Worm (Caenorhabditis elegans) whole organism, L4 larva: ENCODE measurements around the gene dpy-7.
A peak's percentile ranks its signal among the peaks of the same experiment; 100 is the strongest.

Experiments
- D1046.2 ChIP-seq: fragments of 200-800 bp; sonication (Bioruptor generic); IDR thresholded peaks from 2 replicates; pipeline ENCODE4 v1.3.6; 2022; ENCODE audit warnings: missing genetic modification characterization, missing compliant biosample characterization
- F49E8.2 ChIP-seq: sonication (generic microtip); optimal IDR thresholded peaks from 2 replicates; lab custom pipeline; 2016; ENCODE audit warnings: missing compliant biosample characterization, mild to moderate bottlenecking, missing genetic modification characterization, borderline replicate concordance
- R02D3.7 ChIP-seq: fragments of 150-350 bp; sonication (generic microtip); optimal IDR thresholded peaks from 3 replicates; lab custom pipeline; 2014; ENCODE audit warnings: missing biosample characterization, missing genetic modification characterization
- Y105C5A.15 ChIP-seq: fragments of 200-800 bp; sonication (Bioruptor generic); IDR thresholded peaks from 2 replicates; pipeline ENCODE4 v1.3.6; 2022; ENCODE audit warnings: missing genetic modification characterization, missing compliant biosample characterization
- Y5F2A.4 ChIP-seq: fragments of 200-800 bp; sonication (Bioruptor generic); optimal IDR thresholded peaks from 2 replicates; lab custom pipeline; 2018; ENCODE audit warnings: mild to moderate bottlenecking, missing genetic modification characterization, missing compliant biosample characterization
- ZK546.5 ChIP-seq, 2 experiments: sonication (generic microtip); optimal IDR thresholded peaks; 2 replicates each; lab custom pipeline; 2017; ENCODE audit warnings: missing biosample characterization in 2 of 2, missing genetic modification characterization in 2 of 2
- aha-1 ChIP-seq: fragments of 150-350 bp; peaks from one replicate; lab custom pipeline; 2014; ENCODE audit warnings: missing biosample characterization, missing genetic modification characterization
- ceh-28 ChIP-seq: fragments of 150-350 bp; optimal IDR thresholded peaks from 2 replicates; lab custom pipeline; 2014; ENCODE audit warnings: missing biosample characterization, missing genetic modification reagents, missing genetic modification characterization
- ceh-82 ChIP-seq: sonication (generic microtip); optimal IDR thresholded peaks from 2 replicates; lab custom pipeline; 2017; ENCODE audit warnings: missing biosample characterization, missing genetic modification characterization
- daf-12 ChIP-seq: fragments of 150-350 bp; optimal IDR thresholded peaks from 2 replicates; lab custom pipeline; 2014; ENCODE audit warnings: missing biosample characterization, missing genetic modification reagents, missing genetic modification characterization
- dmd-6 ChIP-seq: fragments of 200-800 bp; sonication (Bioruptor generic); IDR thresholded peaks from 2 replicates; pipeline ENCODE4 v1.3.6; 2022; ENCODE audit warnings: missing genetic modification reagents, missing genetic modification characterization, missing compliant biosample characterization
- dve-1 ChIP-seq: sonication (generic microtip); optimal IDR thresholded peaks from 2 replicates; lab custom pipeline; 2017; ENCODE audit warnings: antibody characterized with exemption, mild to moderate bottlenecking, missing genetic modification characterization, missing compliant biosample characterization; ENCODE audit not compliant: insufficient read depth
- egl-27 ChIP-seq: sonication (generic microtip); optimal IDR thresholded peaks from 3 replicates; lab custom pipeline; 2017; ENCODE audit warnings: missing biosample characterization, missing genetic modification reagents, missing genetic modification characterization
- fkh-10 ChIP-seq: fragments of 150-350 bp; optimal IDR thresholded peaks from 2 replicates; lab custom pipeline; 2014; ENCODE audit warnings: missing biosample characterization, missing genetic modification reagents, missing genetic modification characterization
- hif-1 ChIP-seq, 2 experiments: sonication (generic microtip); optimal IDR thresholded peaks; 2 replicates each; lab custom pipeline; 2016 to 2017; ENCODE audit warnings: missing compliant biosample characterization in 2 of 2, missing genetic modification characterization in 2 of 2, missing genetic modification reagents in 2 of 2, missing genotype in 2 of 2, mild to moderate bottlenecking in 1 of 2
- hlh-11 ChIP-seq: fragments of 200-800 bp; sonication (Bioruptor generic); optimal IDR thresholded peaks from 2 replicates; lab custom pipeline; 2018; ENCODE audit warnings: mild to moderate bottlenecking, missing genetic modification characterization, missing compliant biosample characterization
- hlh-30 ChIP-seq: sonication (generic microtip); optimal IDR thresholded peaks from 2 replicates; lab custom pipeline; 2017; ENCODE audit warnings: antibody characterized with exemption, mild to moderate bottlenecking, missing genetic modification characterization, missing compliant biosample characterization; ENCODE audit not compliant: insufficient read depth
- hmg-1.1 ChIP-seq: fragments of 200-800 bp; sonication (Bioruptor generic); IDR thresholded peaks from 2 replicates; pipeline ENCODE4 v1.3.6; 2022; ENCODE audit warnings: missing genetic modification reagents, missing genetic modification characterization, missing compliant biosample characterization
- jun-1 ChIP-seq: fragments of 150-350 bp; optimal IDR thresholded peaks from 2 replicates; lab custom pipeline; 2014; ENCODE audit warnings: missing biosample characterization, missing genetic modification reagents, missing genetic modification characterization
- lim-7 ChIP-seq: fragments of 200-800 bp; sonication (Bioruptor generic); IDR thresholded peaks from 2 replicates; pipeline ENCODE4 v1.3.6; 2022; ENCODE audit warnings: missing genetic modification characterization, missing compliant biosample characterization
- lin-15B ChIP-seq: fragments of 150-350 bp; sonication (generic microtip); optimal IDR thresholded peaks from 3 replicates; lab custom pipeline; 2014; ENCODE audit warnings: missing biosample characterization, missing genetic modification characterization
- lsy-2 ChIP-seq, 2 experiments: fragments of 150-350 bp in 1 of 2; sonication (generic microtip) in 1 of 2; optimal IDR thresholded peaks; 2 replicates each; lab custom pipeline; 2014 to 2017; ENCODE audit warnings: missing biosample characterization in 2 of 2, missing genetic modification characterization in 2 of 2
- mdl-1 ChIP-seq, 2 experiments: fragments of 150-350 bp in 1 of 2; sonication (generic microtip) in 1 of 2; optimal IDR thresholded peaks; 2 replicates each; lab custom pipeline; 2014 to 2017; ENCODE audit warnings: missing biosample characterization in 2 of 2, missing genetic modification characterization in 2 of 2
- nhr-102 ChIP-seq: sonication (generic microtip); optimal IDR thresholded peaks from 2 replicates; lab custom pipeline; 2016; ENCODE audit warnings: mild to moderate bottlenecking, missing genetic modification characterization, moderate library complexity, missing compliant biosample characterization
- nhr-11 ChIP-seq: fragments of 150-350 bp; optimal IDR thresholded peaks from 2 replicates; lab custom pipeline; 2014; ENCODE audit warnings: missing biosample characterization, missing genetic modification characterization
- nhr-237 ChIP-seq: sonication (generic microtip); optimal IDR thresholded peaks from 2 replicates; lab custom pipeline; 2017; ENCODE audit warnings: missing biosample characterization, missing genetic modification characterization
- nhr-28 ChIP-seq: fragments of 150-350 bp; optimal IDR thresholded peaks from 2 replicates; lab custom pipeline; 2014; ENCODE audit warnings: missing biosample characterization, missing genetic modification characterization
- nhr-76 ChIP-seq: fragments of 150-350 bp; optimal IDR thresholded peaks from 2 replicates; lab custom pipeline; 2014; ENCODE audit warnings: missing biosample characterization, missing genetic modification characterization
- pha-4 ChIP-seq, 2 experiments: fragments of 150-350 bp in 1 of 2; fragments of 200-800 bp in 1 of 2; sonication (Bioruptor generic) in 1 of 2; IDR thresholded peaks in 1 of 2; optimal IDR thresholded peaks in 1 of 2; 2 replicates each; pipeline versions ENCODE4 v1.3.6 to Lab custom; 2014 to 2022; ENCODE audit warnings: missing genetic modification characterization in 2 of 2, missing genetic modification reagents in 2 of 2, missing biosample characterization in 1 of 2, missing compliant biosample characterization in 1 of 2
- php-3 ChIP-seq: fragments of 200-800 bp; sonication (Bioruptor generic); IDR thresholded peaks from 2 replicates; pipeline ENCODE4 v1.3.6; 2022; ENCODE audit warnings: missing genetic modification reagents, missing genetic modification characterization, missing compliant biosample characterization
- pqm-1 ChIP-seq: sonication (generic microtip); optimal IDR thresholded peaks from 2 replicates; lab custom pipeline; 2017; ENCODE audit warnings: missing biosample characterization, missing genetic modification characterization
- sdz-12 ChIP-seq: fragments of 200-800 bp; sonication (Bioruptor generic); optimal IDR thresholded peaks from 2 replicates; lab custom pipeline; 2018; ENCODE audit warnings: mild to moderate bottlenecking, missing genetic modification characterization, missing compliant biosample characterization
- set-16 ChIP-seq: fragments of 200-800 bp; sonication (Bioruptor generic); IDR thresholded peaks from 2 replicates; pipeline ENCODE4 v1.3.6; 2022; ENCODE audit warnings: missing genetic modification reagents, missing genetic modification characterization, missing compliant biosample characterization
- skn-1 ChIP-seq: fragments of 150-350 bp; optimal IDR thresholded peaks from 2 replicates; lab custom pipeline; 2014; ENCODE audit warnings: missing biosample characterization, missing genetic modification characterization
- snpc-1.2 ChIP-seq: fragments of 200-800 bp; sonication (Bioruptor generic); IDR thresholded peaks from 2 replicates; pipeline ENCODE4 v1.3.6; 2022; ENCODE audit warnings: missing genetic modification reagents, missing genetic modification characterization, missing compliant biosample characterization
- snpc-4 ChIP-seq: fragments of 150-350 bp; optimal IDR thresholded peaks from 2 replicates; lab custom pipeline; 2014; ENCODE audit warnings: missing biosample characterization, missing genetic modification characterization
- spr-1 ChIP-seq: sonication (generic microtip); optimal IDR thresholded peaks from 2 replicates; lab custom pipeline; 2016; ENCODE audit warnings: mild to moderate bottlenecking, missing genetic modification characterization, missing compliant biosample characterization
- spr-3 ChIP-seq: fragments of 200-800 bp; sonication (Bioruptor generic); optimal IDR thresholded peaks from 2 replicates; lab custom pipeline; 2018; ENCODE audit warnings: mild to moderate bottlenecking, missing genetic modification characterization, missing compliant biosample characterization
- tag-97 ChIP-seq: fragments of 200-800 bp; sonication (Bioruptor generic); IDR thresholded peaks from 2 replicates; pipeline ENCODE4 v1.3.6; 2022; ENCODE audit warnings: missing genetic modification characterization, missing compliant biosample characterization
- tra-1 ChIP-seq: fragments of 200-800 bp; sonication (Bioruptor generic); IDR thresholded peaks from 2 replicates; pipeline ENCODE4 v1.3.6; 2022; ENCODE audit warnings: missing genetic modification reagents, missing genetic modification characterization, missing compliant biosample characterization
- unc-62 ChIP-seq, 3 experiments: fragments of 150-350 bp in 1 of 3; sonication (generic microtip); optimal IDR thresholded peaks in 2 of 3; peaks in 1 of 3; 1 replicate in 1 of 3; 2 replicates in 2 of 3; lab custom pipeline; 2014 to 2017; ENCODE audit warnings: missing biosample characterization in 3 of 3, missing genetic modification characterization in 3 of 3, missing genetic modification reagents in 3 of 3, missing genotype in 1 of 3
- vab-7 ChIP-seq: fragments of 200-800 bp; sonication (Bioruptor generic); IDR thresholded peaks from 2 replicates; pipeline ENCODE4 v1.3.6; 2022; ENCODE audit warnings: missing genetic modification reagents, missing genetic modification characterization, missing compliant biosample characterization
- zfp-2 ChIP-seq: sonication (generic microtip); optimal IDR thresholded peaks from 2 replicates; lab custom pipeline; 2016; ENCODE audit warnings: mild to moderate bottlenecking, missing genetic modification characterization, missing compliant biosample characterization

The dpy-7 gene

DNA sequence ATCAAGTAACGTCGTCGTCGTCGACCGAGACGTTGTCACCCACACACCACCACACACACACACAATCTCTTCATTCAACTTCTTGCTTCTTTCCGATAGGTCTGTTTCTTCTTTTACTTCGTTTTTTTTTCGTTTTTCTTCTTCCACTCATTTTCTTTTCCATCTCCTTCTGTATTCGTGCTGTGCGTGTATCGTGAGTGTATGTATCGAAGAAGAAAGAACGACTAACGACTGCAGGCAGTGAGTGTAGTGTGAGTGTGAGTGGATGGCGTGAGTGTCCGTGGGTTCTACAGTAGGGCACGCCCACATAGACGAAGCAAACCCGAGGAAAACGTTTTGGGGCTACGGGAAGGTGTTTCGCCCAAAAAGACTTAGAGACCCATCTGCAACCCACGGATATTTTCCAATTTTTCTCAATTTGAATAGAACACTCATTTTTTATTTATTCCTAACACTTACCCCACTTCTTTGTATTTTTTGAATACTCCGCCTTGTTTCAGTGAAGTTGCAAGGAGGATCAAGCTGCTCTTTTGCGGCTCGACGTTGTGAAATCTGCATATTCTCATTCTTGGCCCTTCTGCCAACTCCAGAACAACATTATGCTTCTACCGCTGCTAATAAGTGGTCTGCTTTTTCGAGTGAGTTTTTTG, 48.1 kb upstream of the dpy-7 start, which contains the start of gene adt-2 (continued):
- TF ChIP-seq fkh-10 (GFP tag; lab: Kevin White, UChicago) (no peak), nhr-28 (tag; lab: Kevin White, UChicago) (peak; percentile 77), snpc-1.2 (GFP tag; lab: Robert Waterston, UW) (no peak), snpc-4 (tag; lab: Kevin White, UChicago) (no peak), sdz-12 (GFP tag; lab: Kevin White, UChicago) (no peak)

DNA sequence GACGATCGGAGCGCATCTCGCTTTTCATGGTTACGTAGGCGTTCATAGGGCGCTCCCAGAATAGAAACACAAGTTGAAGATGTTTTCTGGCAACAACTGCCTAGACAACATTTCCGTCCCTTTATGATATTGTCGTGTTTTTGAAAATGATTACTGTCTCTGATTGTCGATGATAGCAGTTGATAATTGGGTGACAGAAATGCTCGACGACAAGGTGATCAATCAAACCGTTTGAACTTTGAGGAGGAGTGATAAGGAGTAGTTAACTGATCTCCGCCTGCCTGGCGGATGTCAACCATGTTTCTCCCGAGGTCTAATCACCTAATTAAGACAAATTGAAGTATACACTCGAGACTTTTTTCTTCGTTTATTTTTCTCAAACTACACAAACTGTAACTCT, 46.3 kb upstream of the dpy-7 start:
- TF ChIP-seq nhr-237 (tag; lab: Kevin White, UChicago): no peak
- no peak for TF ChIP-seq Y5F2A.4 (GFP tag; lab: Kevin White, UChicago)
- no peak for TF ChIP-seq snpc-4 (tag; lab: Kevin White, UChicago)
- TF ChIP-seq vab-7 (GFP tag; lab: Robert Waterston, UW): no peak
- peak in 1 of 2 experiments; percentile 95 for TF ChIP-seq unc-62 (GFP tag; optimal IDR thresholded peaks at IDR 0.05 in 1 of 2; lab: Kevin White, UChicago)
- TF ChIP-seq unc-62 (tag; optimal IDR thresholded peaks at IDR 0.05; lab: Kevin White, UChicago): no peak
- TF ChIP-seq ZK546.5 (tag; optimal IDR thresholded peaks at IDR 0.05; lab: Kevin White, UChicago): no peak
- TF ChIP-seq egl-27: no peak
- no peak for TF ChIP-seq hif-1 (tag; optimal IDR thresholded peaks at IDR 0.05; lab: Kevin White, UChicago)

- TF ChIP-seq unc-62 (GFP tag; optimal IDR thresholded peaks at IDR 0.05 in 1 of 2; lab: Kevin White, UChicago) (peak in 1 of 2 experiments; percentile 91), unc-62 (tag; optimal IDR thresholded peaks at IDR 0.05; lab: Kevin White, UChicago) (no peak), daf-12 (no peak)
These were observed 44.6 kb upstream of the dpy-7 start for ce11 chrX:7582223-7582622.

DNA sequence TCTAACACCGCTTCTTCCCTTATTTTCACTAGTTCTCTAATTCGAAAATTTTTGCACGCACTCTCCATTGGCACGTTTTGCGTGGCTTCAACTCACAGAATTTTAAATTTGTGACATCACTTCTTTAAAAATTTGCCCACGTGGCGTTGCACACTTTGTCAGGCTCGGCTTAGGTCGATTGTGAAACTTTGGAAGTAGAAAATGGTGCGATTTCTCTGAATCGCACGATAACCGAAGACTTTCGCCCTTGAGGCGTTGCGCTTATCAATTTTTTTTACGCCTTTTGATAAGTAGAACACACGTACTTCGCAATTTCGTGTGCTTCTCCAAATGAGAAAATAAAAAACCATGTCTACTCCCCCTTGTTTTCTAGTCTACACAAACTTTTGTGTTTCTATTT, 40.7 kb upstream of the dpy-7 start:
- no peak for TF ChIP-seq ceh-28 (tag; lab: Kevin White, UChicago)
- TF ChIP-seq zfp-2 (tag; lab: Kevin White, UChicago): no peak
- peak; percentile 88 for TF ChIP-seq pqm-1 (tag; lab: Kevin White, UChicago)
- no peak for TF ChIP-seq D1046.2
- no peak for TF ChIP-seq set-16
- no peak for TF ChIP-seq ceh-82 (tag; lab: Kevin White, UChicago)
- no peak for TF ChIP-seq snpc-4 (tag; lab: Kevin White, UChicago)
- TF ChIP-seq dve-1 (tag; lab: Kevin White, UChicago): peak; percentile 45
- TF ChIP-seq Y105C5A.15 (GFP tag; lab: Robert Waterston, UW): no peak
- no peak for TF ChIP-seq nhr-11 (tag; lab: Kevin White, UChicago)
- TF ChIP-seq spr-1 (tag; lab: Kevin White, UChicago): no peak
- no peak for TF ChIP-seq skn-1
- peak; percentile 85 for TF ChIP-seq nhr-28 (tag; lab: Kevin White, UChicago)
- no peak for TF ChIP-seq lin-15B
- peak; percentile 81 for TF ChIP-seq tra-1 (GFP tag; lab: Robert Waterston, UW)
- TF ChIP-seq nhr-102 (tag; lab: Kevin White, UChicago): no peak
- TF ChIP-seq daf-12: no peak
- TF ChIP-seq lsy-2 (tag; optimal IDR thresholded peaks at IDR 0.05; lab: Kevin White, UChicago): peak in 1 of 2 experiments; percentile 30
- 0 out of 2 replicates have a peak, but pooled peaks have one; percentile 49 for TF ChIP-seq php-3
- peak; percentile 94 for TF ChIP-seq aha-1 (tag; lab: Kevin White, UChicago)
- TF ChIP-seq hlh-30 (tag; lab: Kevin White, UChicago): peak; percentile 47
- TF ChIP-seq mdl-1 (tag; optimal IDR thresholded peaks at IDR 0.05; lab: Kevin White, UChicago): peak in 1 of 2 experiments; percentile 83
- TF ChIP-seq spr-3 (GFP tag; lab: Kevin White, UChicago): no peak
- peak; percentile 48; the same call in 1 of the 2 replicates for TF ChIP-seq pha-4 (GFP tag; IDR thresholded peaks at IDR 0.05; lab: Robert Waterston, UW)
- TF ChIP-seq pha-4 (tag; optimal IDR thresholded peaks at IDR 0.05; lab: Kevin White, UChicago): no peak
- no peak for TF ChIP-seq jun-1 (tag; lab: Kevin White, UChicago)
- TF ChIP-seq tag-97 (GFP tag; lab: Robert Waterston, UW): no peak
- TF ChIP-seq nhr-76 (tag; lab: Kevin White, UChicago): no peak
- 0 out of 2 replicates have a peak, but pooled peaks have one; percentile 12 for TF ChIP-seq hmg-1.1 (GFP tag; lab: Robert Waterston, UW)
- TF ChIP-seq F49E8.2 (tag; lab: Kevin White, UChicago): no peak
- no peak for TF ChIP-seq lim-7
- peak; percentile 75 for TF ChIP-seq hlh-11
- no peak for TF ChIP-seq R02D3.7 (tag; lab: Kevin White, UChicago)
- peak; percentile 96 for TF ChIP-seq dmd-6 (GFP tag; lab: Robert Waterston, UW)
